Fruit fly (Drosophila melanogaster) whole organism: ENCODE results near the gene CG17349.
A peak's percentile ranks its signal among the peaks of the same experiment; 100 is the strongest.

Experiments
- CG8478 ChIP-seq: fragments of >200 bp; optimal IDR thresholded peaks from 2 replicates; lab custom pipeline; 2018; ENCODE audit warnings: inconsistent platforms
- Dll ChIP-seq: fragments of >200 bp; optimal IDR thresholded peaks from 2 replicates; lab custom pipeline; 2017
- EcR ChIP-seq, 2 experiments: fragments of >200 bp; optimal IDR thresholded peaks; 2 replicates each; lab custom pipeline; 2017; ENCODE audit warnings: missing biosample characterization in 2 of 2, missing genetic modification characterization in 2 of 2, missing genetic modification reagents in 2 of 2
- pan ChIP-seq: fragments of >200 bp; optimal IDR thresholded peaks from 2 replicates; lab custom pipeline; 2017
- psq ChIP-seq: fragments of >200 bp; optimal IDR thresholded peaks from 2 replicates; lab custom pipeline; 2017
- usp ChIP-seq: fragments of >200 bp; optimal IDR thresholded peaks from 2 replicates; lab custom pipeline; 2017; ENCODE audit warnings: missing biosample characterization, missing genetic modification characterization, mixed read lengths

The CG17349 gene

dm6 chr2L:19370046-19370445 is at the start of gene CG17349:
Gene CG17349 (plus strand): TSS chr2L:19370445.
- TF ChIP-seq pan, result no peak
- TF ChIP-seq CG8478 (lab: Kevin White, UChicago), result no peak
- no peak for TF ChIP-seq Dll
- TF ChIP-seq EcR (GFP tag; optimal IDR thresholded peaks at IDR 0.05; lab: Kevin White, UChicago), result no peak
- TF ChIP-seq usp, result no peak
- no peak for TF ChIP-seq psq

dm6 chr2L:19320787-19321593 is 49.3 kb upstream of the CG17349 start:
- no peak for TF ChIP-seq CG8478 (lab: Kevin White, UChicago)
- TF ChIP-seq usp, result no peak
- no peak for TF ChIP-seq pan
- TF ChIP-seq psq, result no peak
- TF ChIP-seq Dll, result no peak
- no peak for TF ChIP-seq EcR (GFP tag; optimal IDR thresholded peaks at IDR 0.05; lab: Kevin White, UChicago)

- TF ChIP-seq CG8478 (lab: Kevin White, UChicago) (no peak), EcR (GFP tag; optimal IDR thresholded peaks at IDR 0.05; lab: Kevin White, UChicago) (no peak), pan (no peak), psq (no peak), usp (no peak), Dll (no peak)
Measured at dm6 chr2L:19322744-19323143, 47.5 kb upstream of the CG17349 start.

- TF ChIP-seq EcR (GFP tag; optimal IDR thresholded peaks at IDR 0.05; lab: Kevin White, UChicago), result no peak
- peak; percentile 81 for TF ChIP-seq Dll
Measured at dm6 chr2L:19323530-19324023, 46.7 kb upstream of the CG17349 start.

- TF ChIP-seq Dll, result no peak
- TF ChIP-seq CG8478 (lab: Kevin White, UChicago), result no peak
- TF ChIP-seq EcR (GFP tag; optimal IDR thresholded peaks at IDR 0.05; lab: Kevin White, UChicago), result no peak
Measured at dm6 chr2L:19324737-19325136, 45.5 kb upstream of the CG17349 start.

dm6 chr2L:19325420-19325819 is 44.8 kb upstream of the CG17349 start:
- TF ChIP-seq pan, result no peak
- TF ChIP-seq usp, result no peak
- no peak for TF ChIP-seq psq
- TF ChIP-seq EcR (GFP tag; optimal IDR thresholded peaks at IDR 0.05; lab: Kevin White, UChicago), result no peak
- TF ChIP-seq Dll, result no peak
- TF ChIP-seq CG8478 (lab: Kevin White, UChicago), result no peak

dm6 chr2L:19326819-19327425 is 43.3 kb upstream of the CG17349 start:
- TF ChIP-seq CG8478 (lab: Kevin White, UChicago) (no peak), psq (no peak), pan (no peak), EcR (GFP tag; optimal IDR thresholded peaks at IDR 0.05; lab: Kevin White, UChicago) (no peak), usp (no peak)

dm6 chr2L:19327828-19328227 is 42.4 kb upstream of the CG17349 start:
- no peak for TF ChIP-seq EcR (GFP tag; optimal IDR thresholded peaks at IDR 0.05; lab: Kevin White, UChicago)
- no peak for TF ChIP-seq psq
- no peak for TF ChIP-seq usp
- TF ChIP-seq pan, result no peak
- TF ChIP-seq Dll, result no peak
- TF ChIP-seq CG8478 (lab: Kevin White, UChicago), result no peak

- TF ChIP-seq CG8478 (lab: Kevin White, UChicago), result no peak
- TF ChIP-seq Dll, result no peak
- no peak for TF ChIP-seq psq
- no peak for TF ChIP-seq pan
- TF ChIP-seq usp, result no peak
- no peak for TF ChIP-seq EcR (GFP tag; optimal IDR thresholded peaks at IDR 0.05; lab: Kevin White, UChicago)
Measured at dm6 chr2L:19328610-19329009, 41.6 kb upstream of the CG17349 start.

dm6 chr2L:19333972-19334371 is 36.3 kb upstream of the CG17349 start:
- TF ChIP-seq usp (no peak), Dll (no peak), psq (no peak), CG8478 (lab: Kevin White, UChicago) (no peak)

- TF ChIP-seq EcR (GFP tag; optimal IDR thresholded peaks at IDR 0.05; lab: Kevin White, UChicago) (no peak), pan (no peak), Dll (no peak), psq (no peak), usp (no peak), CG8478 (lab: Kevin White, UChicago) (no peak)
Measured at dm6 chr2L:19335052-19335451, 35.2 kb upstream of the CG17349 start.

dm6 chr2L:19337971-19338732 is 32.1 kb upstream of the CG17349 start:
- TF ChIP-seq Dll (no peak), EcR (GFP tag; optimal IDR thresholded peaks at IDR 0.05; lab: Kevin White, UChicago) (no peak), usp (no peak), CG8478 (lab: Kevin White, UChicago) (no peak), psq (no peak), pan (no peak)

dm6 chr2L:19339023-19339422 is 31.2 kb upstream of the CG17349 start:
- TF ChIP-seq EcR (GFP tag; optimal IDR thresholded peaks at IDR 0.05; lab: Kevin White, UChicago) (no peak), usp (no peak), pan (no peak), CG8478 (lab: Kevin White, UChicago) (no peak), Dll (no peak), psq (no peak)
